Worm (Caenorhabditis elegans) whole organism, early embryonic: ENCODE measurements around the gene srh-131.

Source experiments
- B0310.2 ChIP-seq: sonication (generic microtip); optimal IDR thresholded peaks from 2 replicates; lab custom pipeline; 2016; ENCODE audit warnings: mild to moderate bottlenecking, missing genetic modification characterization, missing compliant biosample characterization
- F13C5.2 ChIP-seq: sonication (generic microtip); optimal IDR thresholded peaks from 2 replicates; lab custom pipeline; 2017; ENCODE audit warnings: mild to moderate bottlenecking, missing genetic modification characterization, inconsistent platforms, missing compliant biosample characterization
- aly-1 ChIP-seq: sonication (generic microtip); optimal IDR thresholded peaks from 2 replicates; lab custom pipeline; 2016; ENCODE audit warnings: missing genetic modification characterization, missing compliant biosample characterization
- ama-1 ChIP-seq: fragments of 150-350 bp; optimal IDR thresholded peaks from 2 replicates; lab custom pipeline; 2014
- ceh-13 ChIP-seq: fragments of 200-800 bp; sonication (Bioruptor generic); optimal IDR thresholded peaks from 2 replicates; lab custom pipeline; 2018; ENCODE audit warnings: mild to moderate bottlenecking, missing genetic modification characterization, missing compliant biosample characterization
- ceh-36 ChIP-seq: sonication (generic microtip); optimal IDR thresholded peaks from 2 replicates; lab custom pipeline; 2016; ENCODE audit warnings: missing genetic modification characterization, inconsistent platforms, missing compliant biosample characterization
- ets-7 ChIP-seq: sonication (generic microtip); optimal IDR thresholded peaks from 2 replicates; lab custom pipeline; 2016; ENCODE audit warnings: missing genotype, missing genetic modification characterization, missing compliant biosample characterization
- flt-1 ChIP-seq: fragments of 200-800 bp; sonication (Bioruptor generic); IDR thresholded peaks from 2 replicates; pipeline ENCODE4 v1.3.6; 2022; ENCODE audit warnings: missing genetic modification characterization, missing compliant biosample characterization
- hmbx-1 ChIP-seq: sonication (generic microtip); optimal IDR thresholded peaks from 2 replicates; lab custom pipeline; 2016; ENCODE audit warnings: mild to moderate bottlenecking, missing genetic modification characterization, missing compliant biosample characterization
- hmg-4 ChIP-seq: fragments of 200-800 bp; sonication (Bioruptor generic); optimal IDR thresholded peaks from 2 replicates; lab custom pipeline; 2018; ENCODE audit warnings: mild to moderate bottlenecking, missing genetic modification characterization, missing compliant biosample characterization
- hnd-1 ChIP-seq: sonication (generic microtip); optimal IDR thresholded peaks from 2 replicates; lab custom pipeline; 2016; ENCODE audit warnings: missing genetic modification characterization, missing compliant biosample characterization
- pes-1 ChIP-seq: fragments of 200-800 bp; sonication (Bioruptor generic); IDR thresholded peaks from 2 replicates; pipeline ENCODE4 v1.3.6; 2022; ENCODE audit warnings: missing genetic modification reagents, missing genetic modification characterization, missing compliant biosample characterization
- scrt-1 ChIP-seq: fragments of 200-800 bp; sonication (Bioruptor generic); IDR thresholded peaks from 2 replicates; pipeline ENCODE4 v1.3.6; 2022; ENCODE audit warnings: missing genetic modification characterization, missing compliant biosample characterization
- sea-1 ChIP-seq: fragments of 200-800 bp; sonication (Bioruptor generic); conservative IDR thresholded peaks from 2 replicates; pipeline ENCODE4 v1.3.6; 2022; ENCODE audit warnings: missing genetic modification characterization, missing compliant biosample characterization
- tbx-11 ChIP-seq: fragments of 200-800 bp; sonication (Bioruptor generic); IDR thresholded peaks from 2 replicates; pipeline ENCODE4 v1.3.6; 2022; ENCODE audit warnings: missing genetic modification characterization, missing compliant biosample characterization
- tbx-37 ChIP-seq: fragments of 200-800 bp; sonication (Bioruptor generic); conservative IDR thresholded peaks from 2 replicates; pipeline ENCODE4 v1.3.6; 2022; ENCODE audit warnings: missing genetic modification reagents, missing genetic modification characterization, missing compliant biosample characterization
- tra-4 ChIP-seq: sonication (generic microtip); optimal IDR thresholded peaks from 2 replicates; lab custom pipeline; 2017; ENCODE audit warnings: missing genetic modification characterization, missing compliant biosample characterization

srh-131 gene

DNA sequence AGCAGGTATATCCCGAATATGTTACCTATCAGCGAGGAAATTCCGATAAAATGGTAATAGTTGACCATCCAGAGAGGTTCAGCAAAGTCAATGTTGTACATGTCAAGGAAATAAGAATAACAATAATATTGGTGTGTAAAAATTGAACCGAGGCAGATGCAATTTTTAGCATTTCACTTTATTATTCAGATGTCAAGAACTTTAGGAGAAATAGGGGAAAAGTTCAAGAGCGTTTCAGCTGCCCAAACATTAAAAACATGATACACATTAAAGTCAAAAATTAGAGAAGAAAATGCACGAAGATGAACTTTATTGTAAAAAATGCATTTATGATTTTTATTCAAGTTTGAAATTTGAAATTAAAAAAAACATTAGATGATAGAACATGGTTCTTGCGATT lies 3.0 kb downstream of the srh-131 start, which contains the start of gene sri-69:
Gene sri-69, minus strand, starts transcription at position 101 of the 400 bp plus-strand sequence.
- TF ChIP-seq aly-1 (tag; lab: Kevin White, UChicago) (no peak), hmbx-1 (tag; lab: Kevin White, UChicago) (no peak), ama-1 (lab: Kevin White, UChicago) (no peak), tra-4 (no peak), ets-7 (no peak), ceh-36 (tag; lab: Kevin White, UChicago) (no peak), hnd-1 (tag; lab: Kevin White, UChicago) (no peak), tbx-11 (GFP tag; lab: Robert Waterston, UW) (no peak), hmg-4 (GFP tag; lab: Kevin White, UChicago) (no peak), pes-1 (no peak)

DNA sequence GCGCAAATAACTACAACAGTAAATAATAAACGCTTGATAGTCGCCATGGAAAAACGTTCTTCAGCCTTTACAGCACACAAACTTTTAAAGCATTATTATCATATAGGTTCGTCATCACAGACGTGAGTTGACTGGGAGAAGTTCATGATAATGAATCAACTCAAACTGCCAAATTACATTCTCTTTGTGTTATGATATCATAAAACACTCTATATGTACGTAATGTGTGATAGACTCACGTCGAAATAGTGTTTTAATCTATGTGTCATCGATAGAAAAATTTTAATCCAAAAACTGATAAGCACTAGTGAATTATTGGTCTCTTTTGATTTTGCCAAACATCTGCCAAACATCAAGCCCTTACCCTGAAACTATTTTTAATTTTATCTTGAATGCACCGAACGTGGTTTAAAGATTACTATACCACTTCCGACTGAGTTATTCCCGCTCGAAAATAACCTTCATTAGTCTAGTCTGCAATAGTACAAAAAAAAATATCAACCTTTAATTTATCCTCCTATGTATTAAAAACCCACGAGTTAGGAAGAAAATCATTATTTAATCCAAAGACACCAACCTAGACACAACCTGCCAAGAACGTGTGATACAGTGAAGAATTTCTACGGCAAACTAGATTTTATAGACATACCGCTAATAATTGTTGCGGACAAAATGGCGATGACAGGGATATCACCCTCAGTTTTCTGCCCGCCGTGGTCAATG lies 4.2 kb downstream of the srh-131 start, which contains the start of the genes clc-12 and clec-240:
Gene clc-12, minus strand, starts transcription at position 47 of the 723 bp plus-strand sequence.
Gene clec-240, plus strand, starts transcription at position 673 of the 723 bp plus-strand sequence.
- no peak for TF ChIP-seq tbx-37 (GFP tag; lab: Robert Waterston, UW)
- no peak for TF ChIP-seq ceh-36 (tag; lab: Kevin White, UChicago)
- TF ChIP-seq tbx-11 (GFP tag; lab: Robert Waterston, UW), result no peak
- no peak for TF ChIP-seq hmbx-1 (tag; lab: Kevin White, UChicago)
- no peak for TF ChIP-seq F13C5.2 (tag; lab: Kevin White, UChicago)
- TF ChIP-seq hnd-1 (tag; lab: Kevin White, UChicago), result no peak
- TF ChIP-seq B0310.2 (tag; lab: Kevin White, UChicago), result no peak
- no peak for TF ChIP-seq sea-1 (GFP tag; lab: Robert Waterston, UW)
- TF ChIP-seq aly-1 (tag; lab: Kevin White, UChicago), result no peak
- no peak for TF ChIP-seq pes-1
- no peak for TF ChIP-seq hmg-4 (GFP tag; lab: Kevin White, UChicago)
- no peak for TF ChIP-seq tra-4
- no peak for TF ChIP-seq flt-1 (GFP tag; lab: Robert Waterston, UW)
- no peak for TF ChIP-seq ama-1 (lab: Kevin White, UChicago)
- TF ChIP-seq ceh-13, result no peak
- TF ChIP-seq scrt-1 (GFP tag; lab: Robert Waterston, UW), result no peak
- TF ChIP-seq ets-7, result no peak

DNA sequence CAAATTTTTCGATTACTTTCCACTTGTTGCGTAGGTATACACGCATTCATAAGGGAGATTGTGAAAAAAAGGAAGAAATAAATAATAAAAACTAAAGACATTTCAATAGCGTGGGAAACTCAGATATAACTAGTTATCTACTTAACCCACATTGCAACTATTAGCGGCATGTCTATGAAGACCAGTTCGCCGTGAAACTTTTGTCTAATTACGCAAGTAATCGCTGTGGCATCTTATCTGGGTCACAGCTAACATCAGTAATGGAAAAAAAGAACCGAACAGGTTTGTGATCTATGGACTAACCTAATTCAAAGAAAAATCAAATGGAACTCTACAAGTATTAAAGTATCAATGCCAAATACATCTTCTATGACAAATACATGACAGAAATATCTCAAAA lies 7.9 kb downstream of the srh-131 start, which contains the start of gene clec-241:
Gene clec-241, minus strand, starts transcription at position 101 of the 400 bp plus-strand sequence.
- no peak for TF ChIP-seq sea-1 (GFP tag; lab: Robert Waterston, UW)
- no peak for TF ChIP-seq hmbx-1 (tag; lab: Kevin White, UChicago)
- TF ChIP-seq tbx-37 (GFP tag; lab: Robert Waterston, UW), result no peak
- no peak for TF ChIP-seq ceh-36 (tag; lab: Kevin White, UChicago)
- TF ChIP-seq hmg-4 (GFP tag; lab: Kevin White, UChicago), result no peak
- TF ChIP-seq hnd-1 (tag; lab: Kevin White, UChicago), result no peak
- no peak for TF ChIP-seq aly-1 (tag; lab: Kevin White, UChicago)
- TF ChIP-seq scrt-1 (GFP tag; lab: Robert Waterston, UW), result no peak
- no peak for TF ChIP-seq pes-1
- TF ChIP-seq tbx-11 (GFP tag; lab: Robert Waterston, UW), result no peak
- no peak for TF ChIP-seq ceh-13
- TF ChIP-seq tra-4, result no peak

DNA sequence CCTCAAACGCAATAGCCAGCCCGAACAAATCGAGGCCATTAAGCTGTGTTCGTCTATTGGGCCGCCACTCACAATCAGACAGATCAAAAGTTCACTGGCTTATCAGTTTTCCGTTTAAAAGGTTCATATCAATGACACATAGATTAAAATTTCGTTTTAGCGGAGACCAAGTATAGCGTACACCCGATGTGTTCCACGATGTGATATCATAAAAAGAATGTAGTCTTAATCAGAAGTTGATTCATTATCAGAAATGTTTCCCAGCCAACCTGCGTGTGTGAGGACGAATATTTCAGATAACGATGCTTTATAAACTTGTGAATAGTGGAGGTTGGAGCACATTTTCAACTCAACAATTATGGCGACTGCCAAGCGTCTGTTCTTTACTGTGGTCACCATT lies 8.8 kb downstream of the srh-131 start, which contains the start of gene clc-13:
Gene clc-13, plus strand, starts transcription at position 359 of the 400 bp plus-strand sequence.
- TF ChIP-seq sea-1 (GFP tag; lab: Robert Waterston, UW) (no peak), hmbx-1 (tag; lab: Kevin White, UChicago) (no peak), tbx-37 (GFP tag; lab: Robert Waterston, UW) (no peak), hnd-1 (tag; lab: Kevin White, UChicago) (no peak), aly-1 (tag; lab: Kevin White, UChicago) (no peak), ceh-36 (tag; lab: Kevin White, UChicago) (no peak), tbx-11 (GFP tag; lab: Robert Waterston, UW) (no peak), pes-1 (no peak), flt-1 (GFP tag; lab: Robert Waterston, UW) (no peak), ama-1 (lab: Kevin White, UChicago) (no peak), scrt-1 (GFP tag; lab: Robert Waterston, UW) (no peak), ets-7 (no peak), ceh-13 (no peak), tra-4 (no peak), F13C5.2 (tag; lab: Kevin White, UChicago) (no peak)

DNA sequence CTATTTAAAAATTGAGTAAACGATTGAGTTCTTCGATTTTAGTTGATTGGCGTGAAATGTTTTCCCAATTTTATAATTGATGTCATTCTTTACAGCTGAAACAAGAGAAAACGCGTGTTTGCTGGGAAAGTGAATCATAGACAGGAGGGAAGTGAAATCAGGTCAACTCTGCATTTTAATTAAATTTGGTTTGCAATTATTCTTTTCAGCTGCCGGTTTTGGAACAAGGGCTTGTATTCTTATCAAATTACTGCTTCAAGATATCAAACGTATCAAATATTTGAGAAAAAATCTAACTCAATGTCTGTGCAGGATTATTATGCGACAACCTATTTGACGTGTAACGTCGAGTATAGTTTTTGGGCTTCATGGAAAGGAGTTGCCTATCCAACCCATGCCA lies 11.5 kb downstream of the srh-131 start, which contains the start of gene srh-97:
Gene srh-97, plus strand, starts transcription at position 301 of the 400 bp plus-strand sequence.
- TF ChIP-seq B0310.2 (tag; lab: Kevin White, UChicago), result no peak
- TF ChIP-seq ceh-13, result no peak
- no peak for TF ChIP-seq flt-1 (GFP tag; lab: Robert Waterston, UW)
- no peak for TF ChIP-seq ets-7
- no peak for TF ChIP-seq pes-1
- TF ChIP-seq ceh-36 (tag; lab: Kevin White, UChicago), result no peak
- no peak for TF ChIP-seq tra-4
- TF ChIP-seq hmg-4 (GFP tag; lab: Kevin White, UChicago), result no peak
- TF ChIP-seq tbx-11 (GFP tag; lab: Robert Waterston, UW), result no peak
- no peak for TF ChIP-seq ama-1 (lab: Kevin White, UChicago)
- no peak for TF ChIP-seq hnd-1 (tag; lab: Kevin White, UChicago)
- no peak for TF ChIP-seq scrt-1 (GFP tag; lab: Robert Waterston, UW)
- TF ChIP-seq tbx-37 (GFP tag; lab: Robert Waterston, UW), result no peak

DNA sequence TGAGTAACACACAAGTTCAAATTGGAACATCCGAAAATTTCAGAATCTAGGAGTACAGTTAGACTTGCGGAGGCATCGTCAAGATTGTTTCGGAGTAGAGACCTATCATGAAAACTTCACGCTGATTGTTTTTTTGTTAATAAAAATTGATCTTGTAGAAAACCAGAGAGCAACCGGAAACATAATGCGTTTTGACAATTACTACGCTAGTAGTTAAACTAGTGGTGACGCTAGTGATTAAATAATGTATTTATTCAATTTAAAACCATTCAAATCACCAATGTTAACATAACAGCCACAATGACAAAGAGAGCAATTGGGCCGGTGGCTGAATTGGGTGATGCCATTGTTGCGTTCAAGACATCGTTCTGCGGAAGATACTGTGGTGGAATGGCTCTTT lies 14.4 kb downstream of the srh-131 start, which contains the start of gene F49H6.17:
Gene F49H6.17, plus strand, starts transcription at position 301 of the 400 bp plus-strand sequence.
- TF ChIP-seq scrt-1 (GFP tag; lab: Robert Waterston, UW), result no peak
- no peak for TF ChIP-seq tbx-37 (GFP tag; lab: Robert Waterston, UW)
- TF ChIP-seq F13C5.2 (tag; lab: Kevin White, UChicago), result no peak
- no peak for TF ChIP-seq ceh-36 (tag; lab: Kevin White, UChicago)
- TF ChIP-seq flt-1 (GFP tag; lab: Robert Waterston, UW), result no peak
- TF ChIP-seq tbx-11 (GFP tag; lab: Robert Waterston, UW), result no peak
- no peak for TF ChIP-seq aly-1 (tag; lab: Kevin White, UChicago)
- TF ChIP-seq hmg-4 (GFP tag; lab: Kevin White, UChicago), result no peak
- no peak for TF ChIP-seq sea-1 (GFP tag; lab: Robert Waterston, UW)
